Fruit fly (Drosophila melanogaster) S2 (cell line): Measurements from ENCODE around the gene Las.

Source experiments
- CG8478 ChIP-seq: fragments of >200 bp; optimal IDR thresholded peaks from 2 replicates; lab custom pipeline; 2018
- CTCF ChIP-seq, 2 experiments: fragments of >200 bp; optimal IDR thresholded peaks; 2 replicates each; lab custom pipeline; 2018

- TF ChIP-seq CG8478 (lab: Kevin White, UChicago) (no peak), CTCF (optimal IDR thresholded peaks at IDR 0.05; lab: Kevin White, UChicago) (no peak)
These were observed 34.4 kb downstream of the Las start for dm6 chr3L:20397770-20398169.
